Fruit fly (Drosophila melanogaster): ENCODE results near the gene CG9663.

Gene CG9663

dm6 chr2L:3301755-3302499 lies 1.0 kb downstream of the CG9663 start (continued):
- TF ChIP-seq CG2129 (GFP tag; IDR thresholded peaks at IDR 0.05; ENCODE audit: partially characterized antibody), result no peak
- TF ChIP-seq gce (GFP tag; IDR thresholded peaks at IDR 0.05), result peak; percentile 98
- peak; percentile 95 for TF ChIP-seq MESR4 (GFP tag; optimal IDR thresholded peaks at IDR 0.05)
- TF ChIP-seq CG11247 (GFP tag; IDR thresholded peaks at IDR 0.05), result peak; percentile 99
- peak; percentile 99 for TF ChIP-seq CG12744 (GFP tag; optimal IDR thresholded peaks at IDR 0.05)
- TF ChIP-seq HLH54F (GFP tag; optimal IDR thresholded peaks at IDR 0.05), result peak; percentile 100
- TF ChIP-seq CG6254 (GFP tag; optimal IDR thresholded peaks at IDR 0.05), result peak; percentile 98
- TF ChIP-seq pb (GFP tag; optimal IDR thresholded peaks at IDR 0.05), result peak; percentile 100
- peak; percentile 100 for TF ChIP-seq dpn (GFP tag; optimal IDR thresholded peaks at IDR 0.05)
- TF ChIP-seq TFAM (GFP tag; optimal IDR thresholded peaks at IDR 0.05), result peak; percentile 96
- TF ChIP-seq CG15269 (tag; optimal IDR thresholded peaks at IDR 0.05), result peak; percentile 100
- peak; percentile 99 for TF ChIP-seq p53 (GFP tag; optimal IDR thresholded peaks at IDR 0.05)
- peak; percentile 100 for TF ChIP-seq B-H2 (GFP tag; optimal IDR thresholded peaks at IDR 0.05)
- peak; percentile 99 for TF ChIP-seq E2f1 (GFP tag; IDR thresholded peaks at IDR 0.05)
- peak; percentile 96 for TF ChIP-seq CG9437 (GFP tag; optimal IDR thresholded peaks at IDR 0.05)
- peak; percentile 100 for TF ChIP-seq lmd (GFP tag; IDR thresholded peaks at IDR 0.05)
- TF ChIP-seq CG4707 (GFP tag; optimal IDR thresholded peaks at IDR 0.05), result peak; percentile 97
- no peak for TF ChIP-seq CG16813 (GFP tag; IDR thresholded peaks at IDR 0.05; ENCODE audit: partially characterized antibody)
- TF ChIP-seq cad (GFP tag; optimal IDR thresholded peaks at IDR 0.05), result no peak
- TF ChIP-seq CG17186 (GFP tag; optimal IDR thresholded peaks at IDR 0.05), result peak; percentile 97
- TF ChIP-seq CG10979 (tag; optimal IDR thresholded peaks at IDR 0.05), result peak; percentile 99
- TF ChIP-seq CG3847 (GFP tag; IDR thresholded peaks at IDR 0.05), result peak; percentile 100
- TF ChIP-seq bsh (GFP tag; optimal IDR thresholded peaks at IDR 0.05), result peak; percentile 99 to 100
- TF ChIP-seq sens (GFP tag), result peak; percentile 100
- TF ChIP-seq CG1024 (GFP tag; IDR thresholded peaks at IDR 0.05), result peak; percentile 95
- TF ChIP-seq her (GFP tag; optimal IDR thresholded peaks at IDR 0.05), result peak; percentile 99
- TF ChIP-seq Sry-δ (GFP tag; optimal IDR thresholded peaks at IDR 0.05), result peak; percentile 87
- peak; percentile 99 for TF ChIP-seq dmrt99B (tag; optimal IDR thresholded peaks at IDR 0.05)
- peak; percentile 64 for TF ChIP-seq pzg (GFP tag; optimal IDR thresholded peaks at IDR 0.05)
- peak; percentile 93 for TF ChIP-seq CG17802 (tag; optimal IDR thresholded peaks at IDR 0.05)
- peak; percentile 95 for TF ChIP-seq ssp (GFP tag; IDR thresholded peaks at IDR 0.05)
- TF ChIP-seq Aef1 (GFP tag; IDR thresholded peaks at IDR 0.05), result peak; percentile 99
- TF ChIP-seq CG8089 (GFP tag; optimal IDR thresholded peaks at IDR 0.05), result peak; percentile 99
- TF ChIP-seq Max (GFP tag; optimal IDR thresholded peaks at IDR 0.05), result peak; percentile 99
- TF ChIP-seq sug (tag; optimal IDR thresholded peaks at IDR 0.05), result peak; percentile 100
- peak; percentile 99 for TF ChIP-seq CG4730 (GFP tag; IDR thresholded peaks at IDR 0.05)
- TF ChIP-seq CG12299 (tag; optimal IDR thresholded peaks at IDR 0.05), result peak; percentile 99
- peak; percentile 100 for TF ChIP-seq ATbp (GFP tag; optimal IDR thresholded peaks at IDR 0.05)
- TF ChIP-seq hkb (optimal IDR thresholded peaks at IDR 0.05), result peak; percentile 61
- TF ChIP-seq hkb (GFP tag; IDR thresholded peaks at IDR 0.05), result peak; percentile 99
- TF ChIP-seq CG6689 (GFP tag; IDR thresholded peaks at IDR 0.05), result peak; percentile 99
- TF ChIP-seq Scr (GFP tag; IDR thresholded peaks at IDR 0.05; ENCODE audit: partially characterized antibody), result peak; percentile 36; the same call in 1 of the 2 replicates
- peak; percentile 99 for TF ChIP-seq Mes4 (GFP tag; optimal IDR thresholded peaks at IDR 0.05)
- peak; percentile 100 for TF ChIP-seq CoRest (tag; optimal IDR thresholded peaks at IDR 0.05)
- TF ChIP-seq ab (GFP tag; optimal IDR thresholded peaks at IDR 0.05), result peak; percentile 100
- peak; percentile 100 for TF ChIP-seq Antp (GFP tag; optimal IDR thresholded peaks at IDR 0.05)
- TF ChIP-seq tup (GFP tag; optimal IDR thresholded peaks at IDR 0.05), result peak; percentile 99
- TF ChIP-seq Optix (GFP tag; IDR thresholded peaks at IDR 0.05), result peak; percentile 99
- peak; percentile 98 for TF ChIP-seq Neu2 (GFP tag; optimal IDR thresholded peaks at IDR 0.05; ENCODE audit: borderline replicate concordance)
